Fruit fly (Drosophila melanogaster) whole organism, adult: ENCODE results near the gene CG44006.

Experiments used
- CG33017 ChIP-seq: fragments of 200-800 bp; sonication (Bioruptor generic); optimal IDR thresholded peaks from 2 replicates; lab custom pipeline; 2018; ENCODE audit warnings: missing biosample characterization, mild to moderate bottlenecking, missing genetic modification characterization, moderate library complexity
- Hr96 ChIP-seq: fragments of 200-800 bp; sonication (Bioruptor generic); optimal IDR thresholded peaks from 2 replicates; lab custom pipeline; 2016; ENCODE audit warnings: missing biosample characterization, missing genetic modification characterization
- bab1 ChIP-seq: fragments of 200-800 bp; sonication (Bioruptor generic); optimal IDR thresholded peaks from 3 replicates; lab custom pipeline; 2019; ENCODE audit warnings: missing biosample characterization, mild to moderate bottlenecking, missing genetic modification characterization, moderate library complexity
- pad ChIP-seq: fragments of 200-800 bp; sonication (Bioruptor generic); optimal IDR thresholded peaks from 3 replicates; lab custom pipeline; 2017; ENCODE audit warnings: missing biosample characterization, missing genetic modification characterization, mild to moderate bottlenecking, moderate library complexity, missing genetic modification reagents
- tj ChIP-seq: fragments of 200-800 bp; sonication (Bioruptor generic); optimal IDR thresholded peaks from 3 replicates; lab custom pipeline; 2017; ENCODE audit warnings: missing biosample characterization, mild to moderate bottlenecking, missing genetic modification characterization, moderate library complexity
- toe ChIP-seq: fragments of 200-800 bp; sonication (Bioruptor generic); optimal IDR thresholded peaks from 2 replicates; lab custom pipeline; 2016; ENCODE audit warnings: missing biosample characterization, missing genetic modification characterization

DNA sequence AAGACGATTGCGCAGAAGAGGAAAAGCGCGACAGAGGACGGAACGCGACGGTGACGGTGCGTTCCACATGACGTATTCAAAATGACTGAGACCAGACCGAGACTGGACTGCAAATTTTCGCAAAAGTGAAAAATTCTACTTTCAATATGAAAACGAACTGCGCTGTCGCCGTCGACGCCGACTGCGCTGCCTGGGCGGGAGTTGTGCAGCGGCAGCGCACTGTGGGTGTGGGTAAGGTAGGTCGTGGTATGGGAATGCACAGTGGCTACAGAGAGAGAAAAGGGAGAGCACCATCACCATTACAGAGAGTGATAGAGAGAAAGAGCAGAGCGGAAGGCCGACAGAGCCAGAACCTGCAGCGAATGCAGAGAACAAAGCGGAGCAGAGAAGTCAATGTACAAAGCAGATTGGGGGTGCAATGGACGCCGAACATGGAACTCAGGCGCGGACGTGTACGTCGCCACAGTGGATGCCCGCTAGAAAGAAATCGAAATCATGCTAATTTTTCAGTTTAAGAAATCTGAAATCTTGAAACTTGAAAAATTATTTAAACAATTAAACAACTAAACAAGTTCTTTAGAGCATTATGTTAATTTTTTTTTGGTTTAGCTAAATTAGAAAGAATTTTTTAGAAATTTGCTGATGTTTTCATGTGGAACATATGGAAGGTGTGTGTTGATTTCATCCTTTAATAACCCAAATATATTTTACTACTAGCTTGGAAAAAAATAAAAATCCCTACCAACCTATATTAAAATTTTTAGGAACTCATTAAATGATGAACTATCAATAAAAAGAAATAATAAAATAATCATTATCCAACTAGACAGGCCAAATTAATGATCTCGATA lies 5.1 kb downstream of the CG44006 start, which contains the start of gene Eip75B:
- no peak for TF ChIP-seq toe (GFP tag; lab: Kevin White, UChicago)
- TF ChIP-seq tj, result no peak
- no peak for TF ChIP-seq pad
- TF ChIP-seq bab1 (GFP tag; lab: Kevin White, UChicago), result no peak
- no peak for TF ChIP-seq Hr96 (GFP tag; lab: Kevin White, UChicago)
- no peak for TF ChIP-seq CG33017
